Fruit fly (Drosophila melanogaster) whole organism, prepupa: ENCODE measurements around the gene CG14561.

Experiments
- Blimp-1 ChIP-seq: fragments of 200-800 bp; sonication (Bioruptor generic); optimal IDR thresholded peaks from 3 replicates; lab custom pipeline; 2017; ENCODE audit warnings: missing biosample characterization, missing genetic modification characterization, mild to moderate bottlenecking, moderate library complexity, missing genetic modification reagents
- CG10631 ChIP-seq: fragments of 200-800 bp; sonication (Bioruptor generic); optimal IDR thresholded peaks from 2 replicates; lab custom pipeline; 2016; ENCODE audit warnings: missing biosample characterization, missing genetic modification characterization
- CG10669 ChIP-seq: fragments of 200-800 bp; sonication (Bioruptor generic); optimal IDR thresholded peaks from 3 replicates; lab custom pipeline; 2018; ENCODE audit warnings: missing biosample characterization, mild to moderate bottlenecking, missing genetic modification characterization, moderate library complexity
- CG11294 ChIP-seq: fragments of 200-800 bp; sonication (Bioruptor generic); IDR thresholded peaks from 2 replicates; pipeline ENCODE4 v1.3.6; 2022; ENCODE audit warnings: missing biosample characterization, missing genetic modification characterization
- CG11902 ChIP-seq: fragments of 200-800 bp; sonication (Bioruptor generic); optimal IDR thresholded peaks from 3 replicates; lab custom pipeline; 2016; ENCODE audit warnings: missing biosample characterization, missing genetic modification characterization
- CG15336 ChIP-seq: fragments of 200-800 bp; sonication (Bioruptor generic); IDR thresholded peaks from 2 replicates; pipeline ENCODE4 v1.3.6; 2022; ENCODE audit warnings: missing biosample characterization, missing genetic modification characterization
- CG1621 ChIP-seq: fragments of 200-800 bp; sonication (Bioruptor generic); optimal IDR thresholded peaks from 3 replicates; lab custom pipeline; 2018; ENCODE audit warnings: missing biosample characterization, mild to moderate bottlenecking, missing genetic modification characterization
- CG16779 ChIP-seq: fragments of 200-800 bp; sonication (Bioruptor generic); optimal IDR thresholded peaks from 3 replicates; lab custom pipeline; 2017; ENCODE audit warnings: missing biosample characterization, mild to moderate bottlenecking, missing genetic modification characterization
- CG3032 ChIP-seq: fragments of 200-800 bp; optimal IDR thresholded peaks from 2 replicates; lab custom pipeline; 2019; ENCODE audit warnings: missing biosample characterization, mild to moderate bottlenecking, missing genetic modification characterization, moderate library complexity
- CG31627 ChIP-seq: fragments of 200-800 bp; sonication (Bioruptor generic); optimal IDR thresholded peaks from 3 replicates; lab custom pipeline; 2016; ENCODE audit warnings: missing biosample characterization, missing genetic modification characterization
- CG32006 ChIP-seq: fragments of 200-800 bp; sonication (Bioruptor generic); optimal IDR thresholded peaks from 3 replicates; lab custom pipeline; 2017; ENCODE audit warnings: missing biosample characterization, mild to moderate bottlenecking, missing genetic modification characterization
- CG34406 ChIP-seq: fragments of 200-800 bp; sonication (Bioruptor generic); optimal IDR thresholded peaks from 3 replicates; lab custom pipeline; 2016; ENCODE audit warnings: missing biosample characterization, missing genetic modification characterization
- CG4318 ChIP-seq: fragments of 200-800 bp; sonication (Bioruptor generic); optimal IDR thresholded peaks from 3 replicates; lab custom pipeline; 2017; ENCODE audit warnings: missing biosample characterization, mild to moderate bottlenecking, missing genetic modification characterization
- CG6163 ChIP-seq: fragments of 200-800 bp; sonication (Bioruptor generic); IDR thresholded peaks from 3 replicates; pipeline ENCODE4 v1.3.6; 2022; ENCODE audit warnings: missing biosample characterization, missing genetic modification characterization
- CG6276 ChIP-seq: fragments of 200-800 bp; sonication (Bioruptor generic); optimal IDR thresholded peaks from 2 replicates; lab custom pipeline; 2017; ENCODE audit warnings: missing biosample characterization, mild to moderate bottlenecking, missing genetic modification characterization
- CG6808 ChIP-seq: fragments of 200-800 bp; sonication (Bioruptor generic); optimal IDR thresholded peaks from 3 replicates; lab custom pipeline; 2017; ENCODE audit warnings: missing biosample characterization, missing genetic modification characterization, mild to moderate bottlenecking, moderate library complexity, missing genetic modification reagents
- CG8119 ChIP-seq: fragments of 200-800 bp; sonication (Bioruptor generic); IDR thresholded peaks from 3 replicates; pipeline ENCODE4 v1.3.6; 2022; ENCODE audit warnings: missing biosample characterization, missing genetic modification characterization
- CG8319 ChIP-seq: fragments of 200-800 bp; sonication (Bioruptor generic); optimal IDR thresholded peaks from 3 replicates; lab custom pipeline; 2016; ENCODE audit warnings: missing biosample characterization, missing genetic modification characterization
- Eip75B ChIP-seq: fragments of 200-800 bp; sonication (Bioruptor generic); optimal IDR thresholded peaks from 3 replicates; lab custom pipeline; 2016; ENCODE audit warnings: missing biosample characterization, missing genetic modification characterization
- Eip78C ChIP-seq: fragments of 200-800 bp; sonication (Bioruptor generic); peaks from one replicate; lab custom pipeline; 2016; ENCODE audit warnings: missing biosample characterization, missing genetic modification characterization
- Ets96B ChIP-seq: fragments of 200-800 bp; optimal IDR thresholded peaks from 2 replicates; lab custom pipeline; 2019; ENCODE audit warnings: missing biosample characterization, mild to moderate bottlenecking, missing genetic modification characterization, moderate library complexity
- Gug ChIP-seq: fragments of 200-800 bp; sonication (Bioruptor generic); IDR thresholded peaks from 2 replicates; pipeline ENCODE4 v1.3.6; 2022; ENCODE audit warnings: missing biosample characterization, missing genetic modification characterization
- Hr4 ChIP-seq: fragments of 200-800 bp; sonication (Bioruptor generic); optimal IDR thresholded peaks from 3 replicates; lab custom pipeline; 2016; ENCODE audit warnings: missing biosample characterization, missing genetic modification characterization
- Lpt ChIP-seq: fragments of 200-800 bp; sonication (Bioruptor generic); optimal IDR thresholded peaks from 3 replicates; lab custom pipeline; 2016; ENCODE audit warnings: missing biosample characterization, missing genetic modification characterization
- Smox ChIP-seq: fragments of 200-800 bp; sonication (Bioruptor generic); optimal IDR thresholded peaks from 3 replicates; lab custom pipeline; 2016; ENCODE audit warnings: missing biosample characterization, missing genetic modification characterization
- Sox102F ChIP-seq: fragments of 200-800 bp; sonication (Bioruptor generic); optimal IDR thresholded peaks from 2 replicates; lab custom pipeline; 2016; ENCODE audit warnings: missing biosample characterization, mild to moderate bottlenecking, missing genetic modification characterization
- Sox15 ChIP-seq: fragments of 200-800 bp; sonication (Bioruptor generic); optimal IDR thresholded peaks from 3 replicates; lab custom pipeline; 2016; ENCODE audit warnings: missing biosample characterization, missing genetic modification characterization
- achi ChIP-seq: fragments of 200-800 bp; sonication (Bioruptor generic); optimal IDR thresholded peaks from 3 replicates; lab custom pipeline; 2016; ENCODE audit warnings: missing biosample characterization, missing genetic modification characterization
- acj6 ChIP-seq: fragments of 200-800 bp; sonication (Bioruptor generic); optimal IDR thresholded peaks from 3 replicates; lab custom pipeline; 2016; ENCODE audit warnings: missing biosample characterization, missing genetic modification characterization
- cyc ChIP-seq: fragments of 200-800 bp; sonication (Bioruptor generic); optimal IDR thresholded peaks from 3 replicates; lab custom pipeline; 2016; ENCODE audit warnings: missing biosample characterization, missing genetic modification characterization
- dac ChIP-seq: fragments of 200-800 bp; sonication (Bioruptor generic); optimal IDR thresholded peaks from 2 replicates; lab custom pipeline; 2017; ENCODE audit warnings: missing biosample characterization, mild to moderate bottlenecking, missing genetic modification characterization
- dsx ChIP-seq: fragments of 200-800 bp; optimal IDR thresholded peaks from 3 replicates; lab custom pipeline; 2019; ENCODE audit warnings: missing biosample characterization, mild to moderate bottlenecking, missing genetic modification characterization, moderate library complexity; ENCODE audit not compliant: poor library complexity, severe bottlenecking
- eg ChIP-seq: fragments of 200-800 bp; sonication (Bioruptor generic); IDR thresholded peaks from 3 replicates; pipeline ENCODE4 v1.3.6; 2022; ENCODE audit warnings: missing biosample characterization, missing genetic modification characterization
- esn ChIP-seq: fragments of 200-800 bp; sonication (Bioruptor generic); optimal IDR thresholded peaks from 2 replicates; lab custom pipeline; 2016; ENCODE audit warnings: missing biosample characterization, mild to moderate bottlenecking, missing genetic modification characterization, moderate library complexity
- fd85E ChIP-seq: fragments of 200-800 bp; sonication (Bioruptor generic); optimal IDR thresholded peaks from 3 replicates; lab custom pipeline; 2016; ENCODE audit warnings: missing biosample characterization, missing genetic modification characterization
- lz ChIP-seq: fragments of 200-800 bp; sonication (Bioruptor generic); optimal IDR thresholded peaks from 3 replicates; lab custom pipeline; 2016; ENCODE audit warnings: missing biosample characterization, missing genetic modification characterization
- pdm3 ChIP-seq: fragments of 200-800 bp; sonication (Bioruptor generic); optimal IDR thresholded peaks from 3 replicates; lab custom pipeline; 2016; ENCODE audit warnings: missing biosample characterization, missing genetic modification characterization
- salr ChIP-seq, 2 experiments: fragments of 200-800 bp; sonication (Bioruptor generic); optimal IDR thresholded peaks; 3 replicates each; lab custom pipeline; 2016 to 2018; ENCODE audit warnings: missing biosample characterization in 2 of 2, missing genetic modification characterization in 2 of 2, mild to moderate bottlenecking in 1 of 2
- ss ChIP-seq, 2 experiments: fragments of 200-800 bp; sonication (Bioruptor generic); optimal IDR thresholded peaks; 2 replicates in 1 of 2; 3 replicates in 1 of 2; lab custom pipeline; 2017 to 2018; ENCODE audit warnings: mild to moderate bottlenecking in 2 of 2, missing biosample characterization in 2 of 2, missing genetic modification characterization in 2 of 2, moderate library complexity in 1 of 2
- topi ChIP-seq: fragments of 200-800 bp; sonication (Bioruptor generic); optimal IDR thresholded peaks from 3 replicates; lab custom pipeline; 2016; ENCODE audit warnings: missing biosample characterization, missing genetic modification characterization

Gene CG14561

DNA sequence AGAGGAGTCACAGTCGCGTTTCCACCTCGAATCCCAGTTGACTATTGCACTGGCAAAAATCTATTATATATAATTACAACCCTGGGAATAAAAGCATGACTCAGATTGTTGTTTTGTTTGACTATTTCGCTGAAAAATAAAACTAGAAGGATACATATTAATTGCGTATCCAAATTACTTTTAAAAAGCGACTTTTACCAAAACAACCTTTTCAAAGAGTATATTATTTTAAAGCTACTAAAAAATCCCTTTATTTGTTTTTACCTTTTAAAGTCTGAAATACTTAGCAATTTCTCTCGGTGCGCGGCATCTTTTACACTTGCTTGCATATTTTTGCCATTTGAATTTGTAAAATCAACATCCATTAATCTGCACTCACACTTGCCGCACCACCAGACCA lies 41.0 kb downstream of the CG14561 start (continued):
- TF ChIP-seq Gug (GFP tag; lab: Robert Waterston, UW) (peak; percentile 29; the same call in 1 of the 2 replicates), fd85E (GFP tag; lab: Kevin White, UChicago) (no peak), CG6808 (GFP tag; lab: Kevin White, UChicago) (peak; percentile 8), ss (GFP tag; optimal IDR thresholded peaks at IDR 0.05; lab: Kevin White, UChicago) (no peak), CG10669 (GFP tag; lab: Kevin White, UChicago) (peak; percentile 24), CG8119 (GFP tag; lab: Robert Waterston, UW) (peak; percentile 51; the same call in 1 of the 3 replicates), CG11902 (GFP tag; lab: Kevin White, UChicago) (no peak), acj6 (GFP tag; lab: Kevin White, UChicago) (peak; percentile 15), Hr4 (GFP tag; lab: Kevin White, UChicago) (peak; percentile 62), lz (GFP tag; lab: Kevin White, UChicago) (no peak), Eip78C (GFP tag; lab: Kevin White, UChicago) (peak; percentile 82), eg (no peak), topi (GFP tag; lab: Kevin White, UChicago) (peak; percentile 15), Eip75B (peak; percentile 18), salr (GFP tag; optimal IDR thresholded peaks at IDR 0.05; lab: Kevin White, UChicago) (no peak), Sox15 (GFP tag; lab: Kevin White, UChicago) (no peak), Smox (no peak), CG6276 (peak; percentile 52), CG4318 (GFP tag; lab: Kevin White, UChicago) (peak; percentile 58), Ets96B (tag; lab: Kevin White, UChicago) (peak; percentile 7), CG15336 (peak; percentile 54), Lpt (no peak), CG1621 (tag; lab: Kevin White, UChicago) (no peak)

DNA sequence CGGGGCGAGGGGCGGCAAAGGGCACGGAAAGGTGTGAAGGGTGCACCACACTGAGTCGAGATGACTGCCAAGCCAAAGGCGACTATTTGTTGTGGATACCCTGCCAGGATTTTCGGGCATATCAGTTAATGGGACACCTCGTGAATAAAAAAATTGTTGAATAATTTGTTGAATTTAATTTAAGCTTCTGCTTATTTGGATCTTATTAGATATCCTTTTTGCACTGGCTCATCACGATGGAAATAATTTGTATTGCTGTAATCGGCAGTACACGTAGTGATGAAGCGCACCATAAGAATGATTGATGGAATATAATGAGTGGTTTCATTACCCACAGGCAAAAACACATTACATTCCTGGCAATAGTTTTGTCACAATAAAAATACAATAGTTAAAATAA lies 44.2 kb downstream of the CG14561 start:
- peak; percentile 53 for TF ChIP-seq Eip78C (GFP tag; lab: Kevin White, UChicago)
- no peak for TF ChIP-seq Gug (GFP tag; lab: Robert Waterston, UW)
- TF ChIP-seq CG32006 (GFP tag; lab: Kevin White, UChicago), result peak; percentile 7
- TF ChIP-seq, all 60 proteins: peak for 2

DNA sequence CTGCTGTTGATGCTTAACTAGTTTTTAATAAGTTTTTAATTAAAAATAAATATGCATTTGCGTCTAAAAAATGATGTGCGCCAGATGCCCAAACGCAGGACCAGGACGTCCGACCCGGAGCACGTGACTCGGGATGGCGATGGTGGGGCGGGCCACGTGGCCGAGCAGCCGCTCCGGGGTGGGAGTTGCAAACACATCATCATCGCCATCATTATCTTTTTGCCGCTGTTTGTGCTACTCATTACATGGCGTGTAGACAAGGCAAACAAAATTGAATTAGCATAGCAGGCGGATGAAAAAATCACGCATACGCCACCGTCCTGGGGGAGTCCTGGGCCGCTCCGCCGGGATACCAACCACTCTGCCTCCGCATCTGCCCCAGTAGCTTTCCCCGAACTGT lies 47.5 kb downstream of the CG14561 start:
- TF ChIP-seq cyc (no peak), pdm3 (no peak), CG8319 (GFP tag; lab: Kevin White, UChicago) (no peak), CG6163 (GFP tag; lab: Robert Waterston, UW) (no peak), dsx (GFP tag; lab: Kevin White, UChicago) (no peak), CG10631 (GFP tag; lab: Kevin White, UChicago) (no peak), CG3032 (tag; lab: Kevin White, UChicago) (no peak), CG34406 (GFP tag; lab: Kevin White, UChicago) (no peak), CG6808 (GFP tag; lab: Kevin White, UChicago) (no peak), CG11294 (no peak), achi (GFP tag; lab: Kevin White, UChicago) (no peak), dac (no peak), CG16779 (tag; lab: Kevin White, UChicago) (no peak), CG32006 (GFP tag; lab: Kevin White, UChicago) (no peak), esn (GFP tag; lab: Kevin White, UChicago) (no peak), eg (no peak), Sox15 (GFP tag; lab: Kevin White, UChicago) (no peak), Sox102F (no peak), Blimp-1 (GFP tag; lab: Kevin White, UChicago) (no peak), CG31627 (no peak)
